Worm (Caenorhabditis elegans): ENCODE measurements around the gene R07E5.6.

The R07E5.6 gene

ce11 chrIII:4444492-4444891 is 45.9 kb downstream of the R07E5.6 start:
- TF ChIP-seq lin-32 (GFP tag; optimal IDR thresholded peaks at IDR 0.05): no peak
- no peak for TF ChIP-seq unc-39 (tag; optimal IDR thresholded peaks at IDR 0.05)
- TF ChIP-seq nhr-28 (tag; optimal IDR thresholded peaks at IDR 0.05): no peak
- peak; percentile 96 for TF ChIP-seq ceh-43 (GFP tag; optimal IDR thresholded peaks at IDR 0.05)
- no peak for TF ChIP-seq sptf-1 (tag; optimal IDR thresholded peaks at IDR 0.05)

DNA sequence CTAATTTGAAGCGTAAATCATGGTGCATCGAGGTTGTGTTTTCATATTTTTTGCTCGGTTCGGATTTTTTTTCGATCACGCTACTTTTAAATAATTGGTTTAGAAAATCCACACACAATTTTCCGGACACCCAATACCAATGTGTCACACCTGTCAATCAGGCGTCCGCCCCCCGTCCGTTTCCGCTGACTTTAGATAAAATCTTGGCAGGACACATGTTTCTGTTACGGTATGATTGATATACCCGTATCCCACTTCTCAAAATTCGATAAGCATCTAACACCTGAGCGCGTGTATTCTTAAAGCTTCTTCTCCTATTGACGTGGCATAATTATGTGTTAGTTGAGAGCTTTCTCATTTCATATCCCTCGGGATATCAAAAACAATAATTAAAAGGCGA is 49.5 kb downstream of the R07E5.6 start:
- TF ChIP-seq unc-62 (GFP tag; optimal IDR thresholded peaks at IDR 0.05) (peak; percentile 80), zip-8 (tag; optimal IDR thresholded peaks at IDR 0.05) (no peak), unc-39 (tag; optimal IDR thresholded peaks at IDR 0.05) (no peak), lsy-2 (tag; optimal IDR thresholded peaks at IDR 0.05) (no peak), mab-5 (tag; optimal IDR thresholded peaks at IDR 0.05) (no peak), ceh-83 (GFP tag; optimal IDR thresholded peaks at IDR 0.05) (no peak), flh-1 (GFP tag; optimal IDR thresholded peaks at IDR 0.05) (no peak), ces-1 (GFP tag; optimal IDR thresholded peaks at IDR 0.05) (no peak), blmp-1 (tag; optimal IDR thresholded peaks at IDR 0.05) (no peak), nhr-76 (tag; optimal IDR thresholded peaks at IDR 0.05) (no peak), sptf-1 (tag; optimal IDR thresholded peaks at IDR 0.05) (no peak), elt-1 (tag; optimal IDR thresholded peaks at IDR 0.05; ENCODE audit: borderline replicate concordance, insufficient read depth) (peak; percentile 67), lin-32 (GFP tag; optimal IDR thresholded peaks at IDR 0.05) (no peak), snpc-4 (tag; optimal IDR thresholded peaks at IDR 0.05) (no peak), bed-3 (GFP tag; optimal IDR thresholded peaks at IDR 0.05) (no peak), drap-1 (GFP tag; optimal IDR thresholded peaks at IDR 0.05) (no peak), mls-2 (tag; optimal IDR thresholded peaks at IDR 0.05) (no peak), ceh-39 (tag; optimal IDR thresholded peaks at IDR 0.05) (no peak), nhr-2 (tag; optimal IDR thresholded peaks at IDR 0.05) (peak; percentile 18), ceh-43 (GFP tag; optimal IDR thresholded peaks at IDR 0.05) (peak; percentile 77), lin-13 (tag; optimal IDR thresholded peaks at IDR 0.05) (no peak), nhr-12 (tag; optimal IDR thresholded peaks at IDR 0.05) (no peak)

DNA sequence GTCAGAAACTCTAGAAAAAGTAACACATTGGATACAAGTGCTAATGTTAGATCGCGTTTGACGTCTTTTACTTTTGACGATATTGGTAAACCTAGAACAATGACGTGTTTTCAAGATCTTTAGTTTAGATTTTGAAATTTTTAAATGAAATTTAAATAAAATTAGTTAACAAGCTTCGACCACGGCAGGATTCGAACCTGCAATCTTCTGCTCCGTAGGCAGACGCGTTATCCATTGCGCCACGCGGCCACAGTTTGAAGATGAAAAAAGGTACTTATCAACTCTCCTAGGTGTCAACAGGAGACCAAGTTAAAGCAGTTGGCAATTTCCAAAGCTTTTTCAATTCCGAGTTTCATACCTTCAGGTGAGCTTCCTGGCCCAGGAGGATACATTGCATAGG is 50.8 kb downstream of the R07E5.6 start:
- TF ChIP-seq snpc-4 (tag; optimal IDR thresholded peaks at IDR 0.05) (no peak), mab-5 (tag; optimal IDR thresholded peaks at IDR 0.05) (no peak)

- TF ChIP-seq unc-120 (tag; optimal IDR thresholded peaks at IDR 0.05; ENCODE audit: poor library complexity, severe bottlenecking): no peak
- no peak for TF ChIP-seq ceh-39 (tag; optimal IDR thresholded peaks at IDR 0.05)
- TF ChIP-seq elt-3 (tag; optimal IDR thresholded peaks at IDR 0.05): no peak
- no peak for TF ChIP-seq sptf-1 (tag; optimal IDR thresholded peaks at IDR 0.05)
- no peak for TF ChIP-seq unc-62 (GFP tag; optimal IDR thresholded peaks at IDR 0.05)
- no peak for TF ChIP-seq unc-39 (tag; optimal IDR thresholded peaks at IDR 0.05)
- no peak for TF ChIP-seq nhr-28 (tag; optimal IDR thresholded peaks at IDR 0.05)
- TF ChIP-seq flh-1 (GFP tag; optimal IDR thresholded peaks at IDR 0.05): no peak
- no peak for TF ChIP-seq ham-2 (GFP tag; optimal IDR thresholded peaks at IDR 0.05)
- TF ChIP-seq bed-3 (GFP tag; optimal IDR thresholded peaks at IDR 0.05): no peak
- TF ChIP-seq drap-1 (GFP tag; optimal IDR thresholded peaks at IDR 0.05): no peak
- no peak for TF ChIP-seq mls-2 (tag; optimal IDR thresholded peaks at IDR 0.05)
- no peak for TF ChIP-seq hlh-1 (tag; optimal IDR thresholded peaks at IDR 0.05)
- no peak for TF ChIP-seq M03D4.4 (tag; optimal IDR thresholded peaks at IDR 0.05)
- TF ChIP-seq lin-13 (tag; optimal IDR thresholded peaks at IDR 0.05): no peak
These were observed 51.5 kb downstream of the R07E5.6 start, which contains the start of gene ceh-43 for ce11 chrIII:4449893-4450579. TSS of gene ceh-43 (minus strand) at chrIII:4449943.
